Comparison of ENCODE assay signal across 1 fruit fly cellular context in the genomic region with DNA sequence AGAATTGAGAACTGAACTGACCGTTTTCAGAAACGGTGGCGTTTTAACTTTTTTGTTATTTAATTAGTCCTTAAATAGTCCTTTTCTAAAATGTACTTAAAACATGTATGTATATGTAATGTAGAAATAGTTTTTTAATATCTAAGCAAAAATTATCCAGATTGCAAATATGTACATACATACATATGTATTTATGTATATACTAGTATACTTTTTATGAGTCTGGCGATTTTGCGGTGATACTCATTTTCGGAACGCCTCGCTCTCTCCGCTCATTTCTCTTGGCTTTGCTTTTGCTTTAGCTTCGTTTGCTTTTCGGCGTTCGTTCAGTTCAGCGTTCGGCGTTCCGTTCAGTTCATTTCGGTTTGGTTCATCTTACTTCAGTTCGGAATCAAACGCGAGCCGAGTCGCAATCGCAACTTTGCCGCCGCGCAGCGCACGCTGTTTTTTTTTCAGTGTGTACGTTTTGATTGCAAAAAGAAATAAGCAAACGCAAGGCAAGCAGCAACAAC.
TF ChIP-seq lines count a peak whose summit lies in the region.

A gene (plus strand): TSS at position 381 of the 512 bp plus-strand sequence.

TF ChIP-seq in whole organism, embryonic, 481 proteins besides CTCF, POLR2A, EP300 and RAD21 (continued from another document):
- TF ChIP-seq z (GFP tag; IDR thresholded peaks at IDR 0.05; lab: Robert Waterston, UW) (no peak), Nf-YC (tag; optimal IDR thresholded peaks at IDR 0.05; lab: Kevin White, UChicago) (peak; percentile 75), zfh1 (GFP tag; IDR thresholded peaks at IDR 0.05; lab: Robert Waterston, UW) (peak; percentile 64; the same call in 2 of the 3 replicates), CG9797 (GFP tag; optimal IDR thresholded peaks at IDR 0.05; lab: Kevin White, UChicago) (no peak), B-H2 (GFP tag; optimal IDR thresholded peaks at IDR 0.05; lab: Kevin White, UChicago) (peak; percentile 78), pho (GFP tag; optimal IDR thresholded peaks at IDR 0.05; lab: Kevin White, UChicago) (peak; percentile 57), GATAe (GFP tag; conservative IDR thresholded peaks at IDR 0.05; lab: Robert Waterston, UW) (no peak), oc (tag; optimal IDR thresholded peaks at IDR 0.05; lab: Kevin White, UChicago) (peak; percentile 63), CG2875 (GFP tag; optimal IDR thresholded peaks at IDR 0.05; lab: Kevin White, UChicago) (peak; percentile 64), CG12744 (GFP tag; optimal IDR thresholded peaks at IDR 0.05; lab: Kevin White, UChicago) (peak; percentile 27), CG12769 (tag; optimal IDR thresholded peaks at IDR 0.05; lab: Kevin White, UChicago) (peak; percentile 67), CG1603 (tag; optimal IDR thresholded peaks at IDR 0.05; lab: Kevin White, UChicago) (peak; percentile 31), Dfd (GFP tag; optimal IDR thresholded peaks at IDR 0.05; lab: Kevin White, UChicago) (no peak), Side (GFP tag; optimal IDR thresholded peaks at IDR 0.05; lab: Kevin White, UChicago) (no peak), Dbx (GFP tag; IDR thresholded peaks at IDR 0.05; lab: Robert Waterston, UW) (peak; percentile 76; the same call in 2 of the 3 replicates), Jarid2 (GFP tag; optimal IDR thresholded peaks at IDR 0.05; lab: Kevin White, UChicago) (peak; percentile 89), tap (tag; optimal IDR thresholded peaks at IDR 0.05; lab: Kevin White, UChicago) (peak; percentile 41), CG8765 (GFP tag; IDR thresholded peaks at IDR 0.05; lab: Robert Waterston, UW) (no peak), Ptx1 (GFP tag; IDR thresholded peaks at IDR 0.05; lab: Robert Waterston, UW) (peak; percentile 73), CG14710 (tag; optimal IDR thresholded peaks at IDR 0.05; lab: Kevin White, UChicago) (peak; percentile 70), lbe (GFP tag; optimal IDR thresholded peaks at IDR 0.05; lab: Kevin White, UChicago) (peak; percentile 60), CG11247 (GFP tag; IDR thresholded peaks at IDR 0.05; lab: Robert Waterston, UW) (peak; percentile 77), CG5953 (GFP tag; IDR thresholded peaks at IDR 0.05; lab: Robert Waterston, UW) (no peak; the same call in 1 of the 2 replicates), CG9215 (GFP tag; IDR thresholded peaks at IDR 0.05; lab: Robert Waterston, UW) (peak; percentile 81), slbo (GFP tag; IDR thresholded peaks at IDR 0.05; lab: Robert Waterston, UW) (peak; percentile 76), CG43689 (GFP tag; IDR thresholded peaks at IDR 0.05; lab: Robert Waterston, UW) (no peak), CG17385 (GFP tag; optimal IDR thresholded peaks at IDR 0.05; lab: Kevin White, UChicago) (peak; percentile 80), CG17186 (GFP tag; optimal IDR thresholded peaks at IDR 0.05; lab: Kevin White, UChicago) (no peak), ERR (GFP tag; optimal IDR thresholded peaks at IDR 0.05; lab: Kevin White, UChicago) (no peak), sisA (GFP tag; IDR thresholded peaks at IDR 0.05; lab: Robert Waterston, UW) (peak; percentile 72; the same call in 1 of the 2 replicates), HLHmδ (GFP tag; optimal IDR thresholded peaks at IDR 0.05; lab: Kevin White, UChicago) (no peak), Hr51 (GFP tag; optimal IDR thresholded peaks at IDR 0.05; lab: Kevin White, UChicago) (peak; percentile 43 to 85), CG6765 (GFP tag; optimal IDR thresholded peaks at IDR 0.05; lab: Kevin White, UChicago) (peak; percentile 78), CG10274 (GFP tag; optimal IDR thresholded peaks at IDR 0.05; lab: Kevin White, UChicago) (peak; percentile 60), tgo (GFP tag; IDR thresholded peaks at IDR 0.05; lab: Robert Waterston, UW) (peak; percentile 71), Pdp1 (GFP tag; optimal IDR thresholded peaks at IDR 0.05; lab: Kevin White, UChicago) (peak; percentile 41 to 56), CG10209 (GFP tag; optimal IDR thresholded peaks at IDR 0.05; lab: Kevin White, UChicago) (peak; percentile 87), CG16813 (GFP tag; IDR thresholded peaks at IDR 0.05; lab: Robert Waterston, UW; ENCODE audit: partially characterized antibody) (no peak), Oaz (GFP tag; IDR thresholded peaks at IDR 0.05; lab: Robert Waterston, UW) (peak; percentile 45; the same call in 1 of the 2 replicates), CG8924 (tag; optimal IDR thresholded peaks at IDR 0.05; lab: Kevin White, UChicago) (peak; percentile 78), mam (GFP tag; optimal IDR thresholded peaks at IDR 0.05; lab: Kevin White, UChicago) (peak; percentile 40), CG17912 (GFP tag; optimal IDR thresholded peaks at IDR 0.05; lab: Kevin White, UChicago) (no peak), Poxn (GFP tag; IDR thresholded peaks at IDR 0.05; lab: Robert Waterston, UW) (no peak; the same call in 1 of the 2 replicates), Hey (tag; optimal IDR thresholded peaks at IDR 0.05; lab: Kevin White, UChicago) (no peak), pum (GFP tag; optimal IDR thresholded peaks at IDR 0.05; lab: Kevin White, UChicago) (peak; percentile 52), psq (GFP tag; optimal IDR thresholded peaks at IDR 0.05; lab: Kevin White, UChicago) (peak; percentile 86), Ets97D (GFP tag; optimal IDR thresholded peaks at IDR 0.05; lab: Kevin White, UChicago) (no peak), BtbVII (GFP tag; optimal IDR thresholded peaks at IDR 0.05; lab: Kevin White, UChicago) (peak; percentile 46), CG6813 (GFP tag; optimal IDR thresholded peaks at IDR 0.05; lab: Kevin White, UChicago) (peak; percentile 50), pfk (GFP tag; optimal IDR thresholded peaks at IDR 0.05; lab: Kevin White, UChicago) (peak; percentile 77), CG4282 (GFP tag; optimal IDR thresholded peaks at IDR 0.05; lab: Kevin White, UChicago) (no peak), CG8478 (optimal IDR thresholded peaks at IDR 0.05; lab: Kevin White, UChicago) (no peak), Rx (GFP tag; IDR thresholded peaks at IDR 0.05; lab: Robert Waterston, UW) (no peak), Dref (GFP tag; IDR thresholded peaks at IDR 0.05; lab: Robert Waterston, UW) (no peak), crc (GFP tag; optimal IDR thresholded peaks at IDR 0.05; lab: Kevin White, UChicago) (no peak), Deaf1 (tag; optimal IDR thresholded peaks at IDR 0.05; lab: Kevin White, UChicago) (peak; percentile 96), CG2678 (tag; optimal IDR thresholded peaks at IDR 0.05; lab: Kevin White, UChicago) (peak; percentile 89), zen (tag; optimal IDR thresholded peaks at IDR 0.05; lab: Kevin White, UChicago) (peak; percentile 16), grau (tag; optimal IDR thresholded peaks at IDR 0.05; lab: Kevin White, UChicago) (peak; percentile 86), Mad (GFP tag; optimal IDR thresholded peaks at IDR 0.05; lab: Kevin White, UChicago) (peak; percentile 62), Trl (optimal IDR thresholded peaks at IDR 0.05; lab: Kevin White, UChicago) (peak; percentile 39 to 73), Trl (GFP tag; optimal IDR thresholded peaks at IDR 0.05; lab: Kevin White, UChicago) (no peak), exex (tag; optimal IDR thresholded peaks at IDR 0.05; lab: Kevin White, UChicago) (peak; percentile 32), CG10543 (GFP tag; optimal IDR thresholded peaks at IDR 0.05; lab: Kevin White, UChicago) (peak; percentile 89), CG10431 (GFP tag; optimal IDR thresholded peaks at IDR 0.05; lab: Kevin White, UChicago) (peak; percentile 63), Six4 (GFP tag; optimal IDR thresholded peaks at IDR 0.05; lab: Kevin White, UChicago) (peak; percentile 51), zfh2 (GFP tag; optimal IDR thresholded peaks at IDR 0.05; lab: Kevin White, UChicago) (peak; percentile 58), CG42726 (GFP tag; IDR thresholded peaks at IDR 0.05; lab: Robert Waterston, UW; ENCODE audit: partially characterized antibody) (no peak), luna (GFP tag; optimal IDR thresholded peaks at IDR 0.05; lab: Kevin White, UChicago) (no peak)
